Worm (Caenorhabditis elegans) whole organism, L3 larva: ENCODE data around the gene gtf-2H5.

Source experiments
- ceh-28 ChIP-seq: fragments of 150-350 bp; optimal IDR thresholded peaks from 2 replicates; lab custom pipeline; 2014; ENCODE audit warnings: missing biosample characterization, missing genetic modification reagents, missing genetic modification characterization
- ceh-82 ChIP-seq: fragments of 150-350 bp; optimal IDR thresholded peaks from 2 replicates; lab custom pipeline; 2014; ENCODE audit warnings: missing biosample characterization, missing genetic modification characterization
- elt-1 ChIP-seq: fragments of 150-350 bp; optimal IDR thresholded peaks from 2 replicates; lab custom pipeline; 2014; ENCODE audit warnings: missing biosample characterization, missing genetic modification characterization
- nhr-237 ChIP-seq: fragments of 150-350 bp; optimal IDR thresholded peaks from 2 replicates; lab custom pipeline; 2014; ENCODE audit warnings: missing biosample characterization, missing genetic modification characterization
- skn-1 ChIP-seq: fragments of 150-350 bp; optimal IDR thresholded peaks from 2 replicates; lab custom pipeline; 2014; ENCODE audit warnings: missing biosample characterization, missing genetic modification characterization

- TF ChIP-seq ceh-82 (tag; lab: Kevin White, UChicago) (no peak), nhr-237 (no peak), elt-1 (no peak), skn-1 (no peak), ceh-28 (no peak)
These were observed at the start of gene gtf-2H5 for ce11 chrIII:577467-577866.
